Fruit fly (Drosophila melanogaster) ovary, adult (tissue): Measurements from ENCODE around the gene Nepl18.
A peak's percentile ranks its signal among the peaks of the same experiment; 100 is the strongest.

Experiments used
- CG17801 ChIP-seq: fragments of 200-800 bp; optimal IDR thresholded peaks from 2 replicates; lab custom pipeline; 2019; ENCODE audit warnings: missing biosample characterization, mild to moderate bottlenecking, missing genetic modification characterization, moderate library complexity; ENCODE audit not compliant: partially characterized antibody

The Nepl18 gene

DNA sequence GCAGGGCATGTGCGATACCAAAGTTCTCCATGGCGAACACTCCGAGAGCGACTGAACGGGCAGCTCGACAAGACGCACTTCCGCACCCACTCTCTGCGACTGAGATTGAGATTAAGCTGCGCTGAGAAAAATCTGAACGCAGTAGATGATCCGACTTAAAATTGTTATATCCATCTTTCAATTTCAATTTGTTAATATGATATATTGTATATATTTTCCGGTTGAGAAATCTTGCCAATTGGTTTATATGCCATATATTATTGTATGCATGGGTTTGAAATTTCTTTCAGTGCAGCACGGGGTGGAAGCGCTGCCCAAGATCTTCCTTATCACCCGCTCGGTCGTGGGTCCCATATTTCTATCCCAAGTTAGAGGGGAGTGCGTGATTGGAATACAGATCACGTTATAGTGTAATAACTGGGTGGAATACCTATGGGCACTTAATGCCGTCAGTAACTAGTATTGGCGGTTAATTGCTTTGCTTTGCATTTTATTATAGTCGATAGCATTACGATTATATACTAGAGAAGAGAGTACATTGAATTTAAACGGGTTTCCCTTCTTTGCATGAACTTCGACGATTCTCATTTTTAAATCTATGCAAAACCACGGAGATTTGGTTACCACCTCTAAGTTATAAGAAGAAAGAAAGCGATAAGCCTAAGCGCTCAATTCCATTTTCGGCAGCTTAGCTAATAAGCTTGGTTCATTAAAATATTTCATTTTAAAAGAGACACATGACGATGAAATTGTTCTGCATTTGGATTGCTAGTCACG, 4.8 kb downstream of the Nepl18 start, which contains the start of the genes Nepl19 and Nepl20:
Gene Nepl19 (minus strand): TSS at position 57 of the 777 bp plus-strand sequence.
Gene Nepl20 (plus strand): TSS at position 727 of the 777 bp plus-strand sequence.
- no peak for TF ChIP-seq CG17801 (GFP tag; lab: Kevin White, UChicago)

DNA sequence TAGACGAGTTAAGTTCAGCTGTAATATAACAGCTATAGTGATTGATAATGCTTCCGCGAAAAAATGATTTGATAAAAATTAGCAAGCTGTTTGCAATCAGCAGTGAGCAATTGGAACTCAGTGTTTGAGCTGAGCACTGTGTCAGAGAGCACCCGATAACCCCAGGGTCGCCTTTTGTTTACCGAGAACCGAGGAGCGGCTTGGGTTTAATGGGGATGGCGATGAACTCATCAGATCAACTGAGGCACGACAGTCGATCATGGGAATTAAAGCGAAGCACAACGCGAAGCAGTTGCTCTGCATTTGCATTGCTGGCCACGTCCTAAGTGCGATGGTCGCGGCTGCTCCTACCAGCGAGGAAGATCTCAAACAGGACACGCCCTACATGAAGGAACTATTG, 8.0 kb downstream of the Nepl18 start, which contains the start of gene Nepl21:
Gene Nepl21 (plus strand): TSS at position 260 of the 400 bp plus-strand sequence.
- TF ChIP-seq CG17801 (GFP tag; lab: Kevin White, UChicago) = no peak

- TF ChIP-seq CG17801 (GFP tag; lab: Kevin White, UChicago) = no peak
These were observed 11.4 kb downstream of the Nepl18 start for dm6 chr3R:28886813-28887212.

DNA sequence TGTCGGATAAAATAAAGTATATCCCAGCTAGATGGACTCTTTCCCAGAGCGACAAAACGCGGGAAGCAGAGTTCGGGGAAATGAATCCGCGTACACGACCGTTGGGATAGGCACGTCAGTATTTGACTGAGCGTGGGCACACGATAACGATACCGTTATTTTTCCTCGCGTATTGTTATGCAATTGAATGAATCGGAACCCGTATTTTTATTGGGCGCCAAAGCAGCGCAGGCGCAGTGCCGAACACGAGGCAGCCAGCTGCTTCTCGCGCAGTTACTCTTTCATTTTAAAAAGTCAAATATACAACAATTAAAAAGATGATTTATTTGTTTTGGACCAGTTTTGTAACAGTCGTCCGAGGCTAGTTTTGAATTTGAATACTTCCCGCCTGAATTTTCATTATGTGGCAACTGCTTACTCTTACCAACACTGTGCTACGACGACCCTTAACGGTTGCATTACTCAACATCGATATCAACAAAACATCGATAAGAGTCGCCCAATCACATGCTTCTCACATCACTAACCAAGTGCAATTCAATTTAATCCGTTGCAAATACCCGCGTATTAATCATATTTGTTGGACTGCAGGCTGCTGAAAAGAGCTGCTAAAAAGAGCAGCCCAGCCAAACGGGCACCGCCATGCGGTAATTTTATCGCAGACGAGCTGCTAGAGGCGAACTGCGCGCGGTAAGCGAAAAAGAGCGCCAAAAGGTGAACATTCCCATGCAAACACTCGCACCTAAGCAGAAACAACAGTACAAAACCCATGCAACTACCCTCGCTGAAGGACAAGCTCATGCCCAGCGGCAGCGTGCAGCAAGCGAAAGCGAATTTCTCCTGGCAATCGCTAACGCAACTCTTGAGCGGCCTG, 12.4 kb downstream of the Nepl18 start, which contains the start of the genes CG33203 and Doa:
Gene CG33203 (minus strand): TSS at position 151 of the 874 bp plus-strand sequence.
Gene Doa (plus strand): TSS at position 515 of the 874 bp plus-strand sequence.
- peak; percentile 34 for TF ChIP-seq CG17801 (GFP tag; lab: Kevin White, UChicago)

DNA sequence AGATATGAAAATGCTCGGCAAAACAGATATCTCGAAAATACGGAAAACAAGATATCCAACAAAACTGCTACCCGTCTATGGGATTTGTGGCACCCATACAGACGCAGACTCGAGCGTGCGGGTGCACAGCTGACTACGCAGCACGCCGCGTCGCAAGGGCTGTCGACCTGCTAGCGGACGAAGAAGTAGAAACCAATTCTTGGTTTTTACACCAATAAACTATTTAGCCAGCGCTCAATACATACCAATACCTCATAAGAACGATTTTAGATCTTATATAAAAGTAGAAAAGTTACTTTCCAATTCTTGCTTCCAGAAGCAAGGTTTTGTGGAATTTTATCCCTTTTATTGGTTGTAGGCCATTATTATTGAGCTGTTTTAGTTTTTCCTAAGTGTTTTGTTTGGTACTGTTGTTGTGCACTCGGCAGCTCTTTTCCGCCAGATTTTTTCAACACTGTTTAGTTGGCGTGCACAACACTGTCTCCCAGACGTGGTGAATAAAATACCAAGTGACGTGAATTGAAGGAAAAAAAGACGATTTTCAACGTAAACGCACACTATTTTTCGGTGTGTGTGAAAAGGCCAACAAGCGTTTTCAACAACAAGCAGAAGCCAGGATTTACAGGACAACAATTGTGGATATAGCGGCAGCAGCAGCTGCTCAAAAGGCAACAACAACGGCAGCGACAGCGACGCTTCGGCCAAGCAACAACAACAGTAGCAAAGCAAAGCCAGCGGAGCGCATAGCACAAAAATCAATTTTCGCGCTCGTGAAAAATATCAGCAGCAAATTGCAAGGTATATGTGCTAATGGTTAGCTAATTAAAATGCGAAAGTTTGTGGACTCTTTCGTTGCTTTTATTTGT, 13.4 kb downstream of the Nepl18 start:
- TF ChIP-seq CG17801 (GFP tag; lab: Kevin White, UChicago) = peak; percentile 61

- TF ChIP-seq CG17801 (GFP tag; lab: Kevin White, UChicago) = no peak
These were observed 14.0 kb downstream of the Nepl18 start for dm6 chr3R:28889427-28889736.

dm6 chr3R:28891513-28892097, 16.2 kb downstream of the Nepl18 start:
- TF ChIP-seq CG17801 (GFP tag; lab: Kevin White, UChicago) = no peak

- no peak for TF ChIP-seq CG17801 (GFP tag; lab: Kevin White, UChicago)
These were observed 19.6 kb downstream of the Nepl18 start for dm6 chr3R:28895014-28895413.

DNA sequence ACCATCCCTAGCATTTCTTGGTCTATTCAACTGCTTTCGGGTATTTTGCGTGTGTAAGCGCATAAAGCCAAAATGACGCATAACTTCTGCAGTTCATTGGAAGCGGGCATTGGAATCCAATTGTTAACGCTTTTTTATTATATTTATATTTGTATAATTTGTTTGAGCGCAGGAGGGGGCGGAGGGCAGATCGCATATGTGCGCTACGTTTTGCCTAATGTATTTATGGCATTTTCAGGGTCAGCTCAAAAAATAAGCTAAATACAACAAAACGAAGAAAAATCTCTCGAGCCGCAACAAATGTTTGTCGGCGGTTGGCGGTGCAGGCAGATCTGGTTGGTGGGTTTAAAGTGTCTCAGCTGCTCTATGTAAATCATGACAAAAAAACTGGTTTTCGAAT, 22.5 kb downstream of the Nepl18 start:
- TF ChIP-seq CG17801 (GFP tag; lab: Kevin White, UChicago) = no peak

- no peak for TF ChIP-seq CG17801 (GFP tag; lab: Kevin White, UChicago)
These were observed 23.6 kb downstream of the Nepl18 start for dm6 chr3R:28898921-28899545.

- TF ChIP-seq CG17801 (GFP tag; lab: Kevin White, UChicago) = no peak
These were observed 26.2 kb downstream of the Nepl18 start for dm6 chr3R:28901468-28902163.

DNA sequence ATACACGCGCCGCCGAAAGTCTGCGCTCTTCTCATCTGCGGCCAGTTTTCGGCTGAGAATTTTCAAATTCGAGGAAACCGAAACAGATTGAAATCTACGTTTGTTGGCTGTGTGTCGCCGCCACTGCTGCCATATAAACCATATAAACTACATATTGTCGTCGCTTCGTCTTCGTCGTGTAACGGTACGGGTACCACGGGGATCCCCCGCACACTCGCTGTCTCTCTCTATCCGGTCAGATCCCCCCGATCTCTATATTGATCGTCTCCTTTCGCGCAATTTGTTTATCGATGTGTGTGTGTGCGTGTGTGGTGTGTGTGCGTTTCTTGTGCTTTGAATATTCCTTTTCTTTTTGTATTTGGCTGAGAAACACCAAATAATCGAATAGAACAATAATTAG, 28.0 kb downstream of the Nepl18 start:
- no peak for TF ChIP-seq CG17801 (GFP tag; lab: Kevin White, UChicago)

DNA sequence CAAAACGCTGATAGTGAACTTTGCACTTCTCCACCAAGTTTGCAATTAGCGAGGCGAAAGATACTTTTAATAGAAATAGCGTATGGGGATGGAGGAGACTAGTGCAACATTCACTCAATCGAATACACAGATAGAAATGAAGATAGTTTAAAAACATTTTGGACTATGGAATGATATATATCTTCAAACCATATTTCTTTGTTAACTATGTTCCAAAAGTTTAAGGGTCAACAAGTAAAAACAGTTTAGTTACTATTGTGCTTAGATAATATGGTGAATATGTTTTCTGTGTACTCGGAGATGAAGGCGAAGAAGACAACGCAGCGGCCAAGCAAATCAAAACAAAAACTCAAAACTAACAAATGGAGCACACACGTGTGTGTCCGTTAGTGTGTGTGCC, 28.8 kb downstream of the Nepl18 start:
- TF ChIP-seq CG17801 (GFP tag; lab: Kevin White, UChicago) = no peak
